Fruit fly (Drosophila melanogaster): Measurements from ENCODE around the gene CG3603.

The CG3603 gene

DNA sequence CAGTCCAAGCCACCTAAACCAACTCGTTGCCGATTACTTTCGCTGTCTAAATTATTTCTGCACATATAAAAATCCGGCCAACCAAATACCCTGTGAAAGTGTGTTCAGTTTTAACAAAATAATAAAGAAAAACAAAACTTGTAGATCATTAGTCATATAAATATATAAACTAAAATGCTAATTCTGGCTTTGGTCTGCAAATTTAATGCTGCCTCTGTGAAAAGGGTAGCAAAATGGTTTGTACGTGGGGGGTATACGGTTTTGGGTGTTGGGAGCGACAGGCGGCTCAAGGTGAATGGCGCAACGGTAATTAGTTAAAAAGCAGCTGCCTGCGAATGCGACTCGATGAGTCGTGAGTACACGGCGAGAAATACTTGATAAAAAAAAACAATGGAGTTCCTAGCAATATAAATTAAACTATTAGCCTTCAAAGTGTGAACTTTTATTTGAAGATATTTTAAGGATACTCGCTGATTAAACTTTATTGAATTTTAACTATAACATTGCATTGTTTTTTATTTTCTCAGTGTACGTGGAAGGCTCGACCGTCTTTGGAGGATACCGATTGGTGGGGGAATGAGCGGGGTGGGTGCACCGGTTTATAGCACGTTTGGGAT lies 30.1 kb downstream of the CG3603 start:
- TF ChIP-seq CG33017 (tag; optimal IDR thresholded peaks at IDR 0.05) (no peak), tj (GFP tag; optimal IDR thresholded peaks at IDR 0.05) (no peak), CG1620 (GFP tag; optimal IDR thresholded peaks at IDR 0.05) (no peak), bab1 (GFP tag; optimal IDR thresholded peaks at IDR 0.05) (no peak), ovo (GFP tag; optimal IDR thresholded peaks at IDR 0.05) (no peak), CG14711 (tag; optimal IDR thresholded peaks at IDR 0.05) (no peak), Clk (GFP tag; optimal IDR thresholded peaks at IDR 0.05) (no peak), Hr96 (GFP tag; optimal IDR thresholded peaks at IDR 0.05) (no peak)

DNA sequence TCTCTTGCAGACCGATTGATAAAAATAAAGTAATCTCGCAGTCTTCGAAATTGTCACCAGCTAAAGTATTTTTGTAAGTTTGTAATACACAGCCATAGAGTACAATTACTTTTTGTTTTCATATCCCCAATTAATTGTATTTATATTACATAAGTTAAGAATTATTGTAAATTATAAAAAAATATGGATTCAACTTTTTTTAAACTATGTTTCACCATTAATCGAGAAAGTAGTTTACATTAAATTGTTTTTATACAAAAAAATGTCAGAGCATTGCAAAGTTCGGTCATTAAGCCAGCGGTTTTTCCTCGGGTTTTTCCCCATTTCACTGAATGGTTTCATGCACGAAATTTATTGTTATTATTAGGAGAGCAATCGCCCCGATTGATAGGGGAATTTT lies 32.5 kb downstream of the CG3603 start:
- TF ChIP-seq cic (GFP tag; optimal IDR thresholded peaks at IDR 0.05) (no peak), Hr96 (GFP tag; optimal IDR thresholded peaks at IDR 0.05) (no peak), CG14711 (tag; optimal IDR thresholded peaks at IDR 0.05) (no peak), CG11617 (GFP tag; optimal IDR thresholded peaks at IDR 0.05) (no peak), CG7045 (GFP tag; optimal IDR thresholded peaks at IDR 0.05) (no peak), toe (GFP tag; optimal IDR thresholded peaks at IDR 0.05) (no peak), ovo (GFP tag; optimal IDR thresholded peaks at IDR 0.05) (no peak), kay (GFP tag; ENCODE audit: borderline replicate concordance) (no peak), Mnt (GFP tag; optimal IDR thresholded peaks at IDR 0.05) (no peak), CG12768 (GFP tag; optimal IDR thresholded peaks at IDR 0.05) (no peak)

DNA sequence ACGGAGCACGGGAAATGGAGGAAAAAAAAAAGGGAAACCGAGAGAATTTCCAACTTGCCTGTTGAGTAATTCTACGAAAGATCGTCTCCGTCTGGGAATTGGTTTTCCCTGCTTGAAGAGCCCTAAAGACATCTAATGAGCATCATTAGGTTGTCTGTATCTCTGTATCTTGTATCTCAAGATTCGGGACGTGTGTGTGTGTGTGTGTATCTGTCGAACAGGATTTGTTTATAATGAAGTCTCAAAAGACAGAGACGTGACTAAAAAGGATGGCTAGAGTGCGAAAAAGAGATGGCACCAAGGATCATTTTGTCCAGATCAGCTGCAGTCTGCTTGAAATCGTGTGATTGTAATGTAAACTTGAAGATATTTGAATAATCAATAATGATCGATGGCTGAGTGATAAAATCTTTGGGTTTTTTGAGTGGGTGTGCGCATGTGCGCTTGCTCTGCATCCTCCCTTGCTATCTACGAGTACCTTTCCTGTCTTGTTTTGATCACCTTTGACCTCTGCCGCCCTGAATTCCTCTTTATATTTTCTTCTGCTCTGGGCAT lies 34.7 kb downstream of the CG3603 start:
- no peak for TF ChIP-seq CG7045 (GFP tag; optimal IDR thresholded peaks at IDR 0.05)
- TF ChIP-seq Hr96 (GFP tag; optimal IDR thresholded peaks at IDR 0.05) = no peak
- TF ChIP-seq cnc (optimal IDR thresholded peaks at IDR 0.05) = no peak
- TF ChIP-seq bab1 (GFP tag; optimal IDR thresholded peaks at IDR 0.05) = no peak
- no peak for TF ChIP-seq kay (GFP tag; ENCODE audit: borderline replicate concordance)
- no peak for TF ChIP-seq CG7101 (tag; optimal IDR thresholded peaks at IDR 0.05)

DNA sequence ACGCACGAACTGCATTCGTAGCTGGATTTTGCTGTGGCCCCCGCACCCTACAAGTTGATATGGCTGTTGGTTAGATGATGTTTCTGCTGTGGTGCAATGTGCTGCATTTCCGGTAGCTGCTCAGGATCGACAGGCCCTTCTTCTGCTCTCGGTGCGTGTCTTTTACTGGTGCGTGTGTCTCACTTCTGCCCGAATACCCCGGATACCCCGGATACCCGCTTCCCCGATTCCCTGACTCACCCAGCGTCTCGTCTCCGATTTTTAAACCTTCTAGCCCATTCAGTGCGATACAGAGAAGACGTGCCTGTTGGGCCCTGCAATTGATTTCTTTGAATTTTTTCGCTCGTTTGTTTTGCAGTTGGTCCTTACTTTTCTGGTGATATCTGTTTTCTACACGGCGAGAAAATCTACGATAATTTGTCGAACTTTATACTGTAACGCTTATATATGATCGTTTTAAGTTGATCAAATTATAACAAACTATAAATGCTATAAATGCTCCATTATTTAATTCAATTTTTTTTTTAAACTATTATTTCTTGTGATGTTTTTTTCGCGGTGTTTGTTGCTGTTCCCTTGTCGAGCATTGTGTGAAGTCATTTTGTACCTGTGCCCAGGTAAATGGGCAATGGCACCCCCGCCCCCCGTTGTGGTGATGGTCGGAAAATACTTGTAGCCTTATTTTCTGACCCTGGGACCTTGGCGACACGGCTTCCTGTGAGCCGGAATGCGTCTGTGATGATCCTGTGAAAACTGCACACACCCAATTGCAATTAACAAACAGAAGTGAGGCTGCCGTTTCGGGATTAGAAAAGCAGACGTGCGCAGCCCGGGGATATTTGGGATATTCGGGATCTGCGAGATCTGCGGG lies 37.3 kb downstream of the CG3603 start:
- TF ChIP-seq bab1 (GFP tag; optimal IDR thresholded peaks at IDR 0.05) = no peak
- no peak for TF ChIP-seq CG1620 (GFP tag; optimal IDR thresholded peaks at IDR 0.05)
- TF ChIP-seq CG33017 (tag; optimal IDR thresholded peaks at IDR 0.05) = no peak
- TF ChIP-seq CG11617 (GFP tag; optimal IDR thresholded peaks at IDR 0.05) = no peak
- TF ChIP-seq CG14711 (tag; optimal IDR thresholded peaks at IDR 0.05) = no peak
- no peak for TF ChIP-seq Crg-1 (GFP tag; optimal IDR thresholded peaks at IDR 0.05)
- no peak for TF ChIP-seq ovo (GFP tag; optimal IDR thresholded peaks at IDR 0.05)
- TF ChIP-seq kay (GFP tag; ENCODE audit: borderline replicate concordance) = no peak
- TF ChIP-seq tj (GFP tag; optimal IDR thresholded peaks at IDR 0.05) = no peak
- no peak for TF ChIP-seq CG5204 (GFP tag; optimal IDR thresholded peaks at IDR 0.05)
- no peak for TF ChIP-seq Hr96 (GFP tag; optimal IDR thresholded peaks at IDR 0.05)
- no peak for TF ChIP-seq CG7045 (GFP tag; optimal IDR thresholded peaks at IDR 0.05)
- TF ChIP-seq toe (GFP tag; optimal IDR thresholded peaks at IDR 0.05) = no peak
- no peak for TF ChIP-seq cic (GFP tag; optimal IDR thresholded peaks at IDR 0.05)

DNA sequence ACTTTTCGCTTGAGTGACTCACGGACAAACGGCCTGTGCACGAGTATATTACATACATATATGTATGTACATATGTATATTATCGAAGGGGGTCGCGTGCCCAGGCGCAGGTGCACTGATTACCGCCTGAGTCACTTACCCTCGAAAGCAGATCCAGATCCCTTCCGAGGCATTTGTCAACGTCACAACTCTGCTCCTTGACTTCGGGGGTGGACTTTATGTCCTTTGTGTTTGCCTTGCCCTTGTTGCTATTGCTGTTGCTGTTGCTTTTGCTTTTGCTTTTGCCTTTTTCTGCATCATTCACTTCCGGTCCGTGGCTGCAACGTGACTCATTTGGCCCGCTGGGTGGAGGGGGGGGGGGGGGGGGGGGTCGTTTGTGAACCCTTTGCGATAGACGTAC lies 39.5 kb downstream of the CG3603 start:
- TF ChIP-seq CG7045 (GFP tag; optimal IDR thresholded peaks at IDR 0.05) = no peak
- no peak for TF ChIP-seq cnc (optimal IDR thresholded peaks at IDR 0.05)
- no peak for TF ChIP-seq toe (GFP tag; optimal IDR thresholded peaks at IDR 0.05)

DNA sequence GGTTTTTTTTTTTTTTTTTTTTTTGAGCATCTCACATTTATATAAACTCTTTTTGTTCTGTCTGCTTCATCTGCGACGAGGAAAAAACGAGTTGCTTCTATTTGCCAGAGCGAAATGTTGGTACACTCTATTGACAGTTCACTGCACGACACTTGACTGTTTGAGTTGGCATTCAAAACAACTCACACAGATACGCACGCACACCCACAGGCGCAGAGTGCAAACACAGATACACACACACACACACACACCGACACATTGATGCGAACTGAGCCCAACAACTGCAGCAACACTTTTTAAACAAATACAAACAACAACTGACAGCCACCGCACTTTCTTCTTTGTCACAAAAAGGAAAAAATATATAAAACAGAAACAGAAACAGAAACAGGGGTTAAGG lies 41.5 kb downstream of the CG3603 start:
- no peak for TF ChIP-seq CG7045 (GFP tag; optimal IDR thresholded peaks at IDR 0.05)
- TF ChIP-seq toe (GFP tag; optimal IDR thresholded peaks at IDR 0.05) = no peak
- TF ChIP-seq CG1620 (GFP tag; optimal IDR thresholded peaks at IDR 0.05) = no peak
- no peak for TF ChIP-seq CG11617 (GFP tag; optimal IDR thresholded peaks at IDR 0.05)
- no peak for TF ChIP-seq bab1 (GFP tag; optimal IDR thresholded peaks at IDR 0.05)
- TF ChIP-seq pad (GFP tag; optimal IDR thresholded peaks at IDR 0.05) = no peak
- no peak for TF ChIP-seq CG12768 (GFP tag; optimal IDR thresholded peaks at IDR 0.05)
- TF ChIP-seq ovo (GFP tag; optimal IDR thresholded peaks at IDR 0.05) = no peak
- TF ChIP-seq Clk (GFP tag; optimal IDR thresholded peaks at IDR 0.05) = no peak
- TF ChIP-seq CG14711 (tag; optimal IDR thresholded peaks at IDR 0.05) = no peak
- TF ChIP-seq CG33017 (tag; optimal IDR thresholded peaks at IDR 0.05) = no peak
- TF ChIP-seq kay (GFP tag; ENCODE audit: borderline replicate concordance) = no peak
- TF ChIP-seq Mnt (GFP tag; optimal IDR thresholded peaks at IDR 0.05) = no peak
- no peak for TF ChIP-seq Hr96 (GFP tag; optimal IDR thresholded peaks at IDR 0.05)

DNA sequence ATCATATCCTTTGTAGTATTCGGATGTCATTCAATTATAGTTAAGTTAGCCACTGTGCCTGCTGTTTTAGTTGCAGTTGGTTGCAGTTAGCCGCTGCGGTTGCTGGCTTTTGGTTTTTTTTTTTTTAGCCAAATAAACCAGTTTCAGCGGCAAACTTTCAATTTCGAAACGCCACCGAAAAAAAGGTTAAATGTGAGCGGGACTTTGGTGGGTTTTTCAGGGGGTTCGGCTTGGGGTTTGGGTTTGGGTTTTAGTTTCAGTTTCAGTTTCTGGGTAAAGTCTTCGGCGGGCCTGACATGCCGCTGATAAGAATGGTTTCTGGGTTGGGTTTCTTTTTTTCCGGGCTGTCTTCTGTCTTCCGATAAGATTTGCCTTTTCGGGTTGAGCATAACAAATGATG lies 43.1 kb downstream of the CG3603 start:
- no peak for TF ChIP-seq cic (GFP tag; optimal IDR thresholded peaks at IDR 0.05)
- TF ChIP-seq CG7045 (GFP tag; optimal IDR thresholded peaks at IDR 0.05) = no peak
- TF ChIP-seq CG7101 (tag; optimal IDR thresholded peaks at IDR 0.05) = no peak
- TF ChIP-seq bab1 (GFP tag; optimal IDR thresholded peaks at IDR 0.05) = no peak
